Worm (Caenorhabditis elegans): ENCODE results near the gene irld-26.

DNA sequence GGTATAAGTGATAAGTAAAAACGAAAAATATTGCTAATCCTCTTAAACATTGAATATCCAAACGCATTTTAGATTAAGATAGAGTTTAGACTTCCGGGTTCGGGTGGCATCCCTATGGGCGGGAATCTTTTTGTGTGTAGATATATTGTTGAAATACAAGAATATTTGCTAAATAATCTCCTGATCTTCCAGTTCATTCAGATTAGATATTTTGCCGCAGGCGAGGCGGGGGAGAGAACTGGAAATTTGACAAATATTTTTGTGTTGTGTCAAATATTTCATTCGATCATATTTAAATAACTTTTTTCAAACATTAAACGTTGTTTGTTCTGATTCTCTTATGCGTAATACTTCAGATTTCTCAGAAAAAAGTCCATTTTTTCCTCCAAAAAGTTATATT, 4.8 kb downstream of the irld-26 start, which contains the start of gene oac-15:
- no peak for TF ChIP-seq ama-1 (optimal IDR thresholded peaks at IDR 0.05)
- no peak for TF ChIP-seq flt-1 (GFP tag; IDR thresholded peaks at IDR 0.05)
- no peak for TF ChIP-seq pes-1 (GFP tag; IDR thresholded peaks at IDR 0.05)
- TF ChIP-seq aly-1 (tag; optimal IDR thresholded peaks at IDR 0.05), result no peak
- no peak for TF ChIP-seq B0310.2 (tag; optimal IDR thresholded peaks at IDR 0.05)
- no peak for TF ChIP-seq tra-4 (tag; optimal IDR thresholded peaks at IDR 0.05)
- TF ChIP-seq hnd-1 (tag; optimal IDR thresholded peaks at IDR 0.05), result no peak
- no peak for TF ChIP-seq F13C5.2 (tag; optimal IDR thresholded peaks at IDR 0.05)
- no peak for TF ChIP-seq tbx-37 (GFP tag; conservative IDR thresholded peaks at IDR 0.05)
- TF ChIP-seq hmg-4 (GFP tag; optimal IDR thresholded peaks at IDR 0.05), result no peak
- no peak for TF ChIP-seq ceh-13 (GFP tag; optimal IDR thresholded peaks at IDR 0.05)
- no peak for TF ChIP-seq sea-1 (GFP tag; conservative IDR thresholded peaks at IDR 0.05)
- no peak for TF ChIP-seq hmbx-1 (tag; optimal IDR thresholded peaks at IDR 0.05)
